Fruit fly (Drosophila melanogaster) whole organism, embryonic: ENCODE measurements around the gene CG32026.

Experiments
- Atf3 ChIP-seq: fragments of 200-800 bp; sonication (Bioruptor generic); optimal IDR thresholded peaks from 3 replicates; lab custom pipeline; 2016; ENCODE audit warnings: missing biosample characterization, missing genetic modification characterization
- Bgb ChIP-seq: fragments of 200-800 bp; sonication (Bioruptor generic); IDR thresholded peaks from 2 replicates; pipeline ENCODE4 v1.3.6; 2022; ENCODE audit warnings: missing biosample characterization, missing genetic modification characterization; ENCODE audit not compliant: partially characterized antibody
- Bteb2 ChIP-seq: fragments of 200-800 bp; sonication (Bioruptor generic); optimal IDR thresholded peaks from 2 replicates; lab custom pipeline; 2016; ENCODE audit warnings: missing biosample characterization, missing genetic modification characterization
- CG11085 ChIP-seq: fragments of 200-800 bp; sonication (Bioruptor generic); IDR thresholded peaks from 2 replicates; pipeline ENCODE4 v1.3.6; 2022; ENCODE audit warnings: missing biosample characterization, missing genetic modification characterization
- CG11695 ChIP-seq: fragments of 200-800 bp; sonication (Bioruptor generic); IDR thresholded peaks from 3 replicates; pipeline ENCODE4 v1.3.6; 2022; ENCODE audit warnings: missing biosample characterization, missing genetic modification characterization
- CG12219 ChIP-seq: fragments of 200-800 bp; sonication (Bioruptor generic); optimal IDR thresholded peaks from 3 replicates; lab custom pipeline; 2018; ENCODE audit warnings: missing biosample characterization, mild to moderate bottlenecking, missing genetic modification characterization
- CG1233 ChIP-seq: fragments of 200-800 bp; sonication (Bioruptor generic); optimal IDR thresholded peaks from 4 replicates; lab custom pipeline; 2018; ENCODE audit warnings: missing biosample characterization, mild to moderate bottlenecking, missing genetic modification characterization
- CG12659 ChIP-seq: fragments of 200-800 bp; sonication (Bioruptor generic); optimal IDR thresholded peaks from 3 replicates; lab custom pipeline; 2017; ENCODE audit warnings: mild to moderate bottlenecking, missing biosample characterization, missing genetic modification reagents, missing genetic modification characterization
- CG15514 ChIP-seq: fragments of 200-800 bp; sonication (Bioruptor generic); optimal IDR thresholded peaks from 3 replicates; lab custom pipeline; 2017; ENCODE audit warnings: missing biosample characterization, missing genetic modification characterization, mild to moderate bottlenecking, moderate library complexity, missing genetic modification reagents
- CG16779 ChIP-seq: fragments of 200-800 bp; sonication (Bioruptor generic); IDR thresholded peaks from 2 replicates; pipeline ENCODE4 v1.3.6; 2022; ENCODE audit warnings: missing biosample characterization, missing genetic modification characterization
- CG18764 ChIP-seq: fragments of 200-800 bp; sonication (Bioruptor generic); optimal IDR thresholded peaks from 3 replicates; lab custom pipeline; 2016; ENCODE audit warnings: missing biosample characterization, missing genetic modification characterization
- CG31441 ChIP-seq: fragments of 200-800 bp; sonication (Bioruptor generic); IDR thresholded peaks from 2 replicates; pipeline ENCODE4 v1.3.6; 2022; ENCODE audit warnings: missing biosample characterization, missing genetic modification characterization
- CG3163 ChIP-seq: fragments of 200-800 bp; sonication (Bioruptor generic); optimal IDR thresholded peaks from 3 replicates; lab custom pipeline; 2016; ENCODE audit warnings: missing biosample characterization, missing genetic modification characterization
- CG33213 ChIP-seq: fragments of 200-800 bp; sonication (Bioruptor generic); optimal IDR thresholded peaks from 3 replicates; lab custom pipeline; 2016; ENCODE audit warnings: missing biosample characterization, missing genetic modification characterization
- CG34376 ChIP-seq: fragments of 200-800 bp; sonication (Bioruptor generic); optimal IDR thresholded peaks from 2 replicates; lab custom pipeline; 2018; ENCODE audit warnings: missing biosample characterization, mild to moderate bottlenecking, missing genetic modification characterization
- CG5180 ChIP-seq: fragments of 200-800 bp; sonication (Bioruptor generic); optimal IDR thresholded peaks from 3 replicates; lab custom pipeline; 2017; ENCODE audit warnings: missing biosample characterization, missing genetic modification characterization, mild to moderate bottlenecking, moderate library complexity, missing genetic modification reagents
- CG6272 ChIP-seq: fragments of 200-800 bp; sonication (Bioruptor generic); IDR thresholded peaks from 2 replicates; pipeline ENCODE4 v1.3.6; 2022; ENCODE audit warnings: missing biosample characterization, missing genetic modification characterization
- CG6689 ChIP-seq: fragments of 200-800 bp; sonication (Bioruptor generic); IDR thresholded peaks from 2 replicates; pipeline ENCODE4 v1.3.6; 2022; ENCODE audit warnings: missing biosample characterization, missing genetic modification characterization
- CG6765 ChIP-seq: fragments of 200-800 bp; sonication (Bioruptor generic); optimal IDR thresholded peaks from 3 replicates; lab custom pipeline; 2017; ENCODE audit warnings: missing biosample characterization, mild to moderate bottlenecking, missing genetic modification characterization
- CG8388 ChIP-seq: fragments of 200-800 bp; sonication (Bioruptor generic); optimal IDR thresholded peaks from 2 replicates; lab custom pipeline; 2019; ENCODE audit warnings: missing biosample characterization, mild to moderate bottlenecking, missing genetic modification characterization, moderate library complexity
- CG8765 ChIP-seq: fragments of 200-800 bp; sonication (Bioruptor generic); IDR thresholded peaks from 2 replicates; pipeline ENCODE4 v1.3.6; 2022; ENCODE audit warnings: missing biosample characterization, missing genetic modification characterization
- D19A ChIP-seq: fragments of 200-800 bp; optimal IDR thresholded peaks from 3 replicates; lab custom pipeline; 2019; ENCODE audit warnings: missing biosample characterization, mild to moderate bottlenecking, missing genetic modification characterization, moderate library complexity
- Dad ChIP-seq: fragments of 200-800 bp; sonication (Bioruptor generic); optimal IDR thresholded peaks from 3 replicates; lab custom pipeline; 2016; ENCODE audit warnings: missing biosample characterization, missing genetic modification characterization
- Deaf1 ChIP-seq: fragments of 200-800 bp; optimal IDR thresholded peaks from 3 replicates; lab custom pipeline; 2019; ENCODE audit warnings: missing biosample characterization, mild to moderate bottlenecking, missing genetic modification characterization, moderate library complexity
- Dip3 ChIP-seq: fragments of 200-800 bp; sonication (Bioruptor generic); optimal IDR thresholded peaks from 3 replicates; lab custom pipeline; 2016; ENCODE audit warnings: missing biosample characterization, missing genetic modification characterization
- Gug ChIP-seq: fragments of 200-800 bp; sonication (Bioruptor generic); IDR thresholded peaks from 4 replicates; pipeline ENCODE4 v1.3.6; 2022; ENCODE audit warnings: missing biosample characterization, missing genetic modification characterization
- HmgD ChIP-seq: fragments of 200-800 bp; sonication (Bioruptor generic); optimal IDR thresholded peaks from 3 replicates; lab custom pipeline; 2016; ENCODE audit warnings: missing biosample characterization, missing genetic modification characterization
- Hmr ChIP-seq: fragments of 200-800 bp; sonication (Bioruptor generic); optimal IDR thresholded peaks from 3 replicates; lab custom pipeline; 2017; ENCODE audit warnings: mild to moderate bottlenecking, missing biosample characterization, missing genetic modification reagents, missing genetic modification characterization
- Med ChIP-seq: fragments of 200-800 bp; sonication (Bioruptor generic); peaks from one replicate; lab custom pipeline; 2016; ENCODE audit warnings: missing biosample characterization, missing genetic modification characterization, mild to moderate bottlenecking, inconsistent platforms, moderate library complexity
- Myb ChIP-seq: fragments of 200-800 bp; sonication (Bioruptor generic); optimal IDR thresholded peaks from 2 replicates; lab custom pipeline; 2016; ENCODE audit warnings: missing biosample characterization, missing genetic modification characterization
- Sox102F ChIP-seq: fragments of 200-800 bp; sonication (Bioruptor generic); optimal IDR thresholded peaks from 2 replicates; lab custom pipeline; 2018; ENCODE audit warnings: missing biosample characterization, mild to moderate bottlenecking, missing genetic modification characterization, moderate library complexity
- ab ChIP-seq: fragments of 200-800 bp; sonication (Bioruptor generic); optimal IDR thresholded peaks from 2 replicates; lab custom pipeline; 2016; ENCODE audit warnings: missing biosample characterization, missing genetic modification characterization
- ara ChIP-seq: fragments of 200-800 bp; sonication (Bioruptor generic); IDR thresholded peaks from 2 replicates; pipeline ENCODE4 v1.3.6; 2022; ENCODE audit warnings: missing biosample characterization, missing genetic modification characterization
- br ChIP-seq: fragments of >200 bp; optimal IDR thresholded peaks from 2 replicates; lab custom pipeline; 2017
- bsh ChIP-seq, 2 experiments: fragments of 200-800 bp; sonication (Bioruptor generic); optimal IDR thresholded peaks; 2 replicates each; lab custom pipeline; 2017 to 2018; ENCODE audit warnings: mild to moderate bottlenecking in 2 of 2, missing biosample characterization in 2 of 2, missing genetic modification characterization in 2 of 2, moderate library complexity in 1 of 2
- cad ChIP-seq: fragments of >200 bp; optimal IDR thresholded peaks from 2 replicates; lab custom pipeline; 2017; ENCODE audit warnings: missing biosample characterization, missing genetic modification characterization
- cas ChIP-seq: fragments of 200-800 bp; sonication (Bioruptor generic); IDR thresholded peaks from 2 replicates; pipeline ENCODE4 v1.3.6; 2022; ENCODE audit warnings: missing biosample characterization, missing genetic modification characterization
- emc ChIP-seq: fragments of 200-800 bp; sonication (Bioruptor generic); optimal IDR thresholded peaks from 2 replicates; lab custom pipeline; 2016; ENCODE audit warnings: missing biosample characterization, missing genetic modification characterization
- esg ChIP-seq: fragments of 200-800 bp; sonication (Bioruptor generic); conservative IDR thresholded peaks from 2 replicates; pipeline ENCODE4 v1.3.6; 2022; ENCODE audit warnings: missing biosample characterization, missing genetic modification characterization
- fd64A ChIP-seq: fragments of 200-800 bp; sonication (Bioruptor generic); optimal IDR thresholded peaks from 3 replicates; lab custom pipeline; 2018; ENCODE audit warnings: missing biosample characterization, mild to moderate bottlenecking, missing genetic modification characterization
- hbn ChIP-seq: fragments of 200-800 bp; sonication (Bioruptor generic); IDR thresholded peaks from 2 replicates; pipeline ENCODE4 v1.3.6; 2022; ENCODE audit warnings: missing biosample characterization, missing genetic modification characterization; ENCODE audit not compliant: partially characterized antibody
- maf-S ChIP-seq: fragments of 200-800 bp; sonication (Bioruptor generic); optimal IDR thresholded peaks from 2 replicates; lab custom pipeline; 2016; ENCODE audit warnings: missing biosample characterization, missing genetic modification characterization
- nau ChIP-seq: fragments of 200-800 bp; sonication (Bioruptor generic); optimal IDR thresholded peaks from 3 replicates; lab custom pipeline; 2017; ENCODE audit warnings: missing biosample characterization, mild to moderate bottlenecking, missing genetic modification characterization, missing genetic modification reagents
- nerfin-1 ChIP-seq: fragments of 200-800 bp; sonication (Bioruptor generic); optimal IDR thresholded peaks from 3 replicates; lab custom pipeline; 2019; ENCODE audit warnings: missing biosample characterization, mild to moderate bottlenecking, missing genetic modification characterization, moderate library complexity
- prd ChIP-seq, 3 experiments: fragments of >200 bp in 2 of 3; fragments of 200-800 bp in 1 of 3; sonication (Bioruptor generic) in 1 of 3; optimal IDR thresholded peaks in 2 of 3; IDR thresholded peaks in 1 of 3; 2 replicates in 2 of 3; 3 replicates in 1 of 3; pipeline versions ENCODE4 v1.3.6 to Lab custom; 2017 to 2022; ENCODE audit warnings: missing biosample characterization in 1 of 3, missing genetic modification characterization in 1 of 3
- pzg ChIP-seq: fragments of 200-800 bp; sonication (Bioruptor generic); optimal IDR thresholded peaks from 3 replicates; lab custom pipeline; 2018; ENCODE audit warnings: missing biosample characterization, mild to moderate bottlenecking, missing genetic modification characterization, moderate library complexity
- shn ChIP-seq: fragments of 200-800 bp; sonication (Bioruptor generic); optimal IDR thresholded peaks from 3 replicates; lab custom pipeline; 2016; ENCODE audit warnings: missing biosample characterization, missing genetic modification characterization
- slou ChIP-seq: fragments of 200-800 bp; sonication (Bioruptor generic); optimal IDR thresholded peaks from 3 replicates; lab custom pipeline; 2016; ENCODE audit warnings: missing biosample characterization, missing genetic modification characterization
- toy ChIP-seq: fragments of 200-800 bp; sonication (Bioruptor generic); IDR thresholded peaks from 2 replicates; pipeline ENCODE4 v1.3.6; 2022; ENCODE audit warnings: missing biosample characterization, missing genetic modification characterization
- trem ChIP-seq: fragments of 200-800 bp; optimal IDR thresholded peaks from 3 replicates; lab custom pipeline; 2019; ENCODE audit warnings: missing biosample characterization, mild to moderate bottlenecking, missing genetic modification characterization, moderate library complexity
- vvl ChIP-seq: fragments of 200-800 bp; sonication (Bioruptor generic); IDR thresholded peaks from 2 replicates; pipeline ENCODE4 v1.3.6; 2022; ENCODE audit warnings: missing biosample characterization, missing genetic modification characterization
- wor ChIP-seq: fragments of 200-800 bp; sonication (Bioruptor generic); IDR thresholded peaks from 2 replicates; pipeline ENCODE4 v1.3.6; 2022; ENCODE audit warnings: missing biosample characterization, missing genetic modification characterization

The CG32026 gene

dm6 chr3L:8870547-8870946 lies 34.3 kb downstream of the CG32026 start (continued):
- TF ChIP-seq Dip3 (GFP tag; lab: Kevin White, UChicago) (no peak), slou (no peak), br (lab: Kevin White, UChicago) (no peak), CG12659 (GFP tag; lab: Kevin White, UChicago) (no peak), shn (no peak), CG12219 (GFP tag; lab: Kevin White, UChicago) (no peak), CG6765 (no peak), toy (GFP tag; lab: Robert Waterston, UW) (no peak), nerfin-1 (no peak), Atf3 (GFP tag; lab: Kevin White, UChicago) (no peak), CG1233 (GFP tag; lab: Kevin White, UChicago) (no peak), Hmr (GFP tag; lab: Kevin White, UChicago) (no peak), wor (GFP tag; lab: Robert Waterston, UW) (no peak), esg (GFP tag; lab: Robert Waterston, UW) (no peak), CG8765 (GFP tag; lab: Robert Waterston, UW) (no peak), CG18764 (GFP tag; lab: Kevin White, UChicago) (no peak), pzg (no peak), ara (GFP tag; lab: Robert Waterston, UW) (peak; percentile 42; the same call in 1 of the 2 replicates), Deaf1 (tag; lab: Kevin White, UChicago) (no peak), emc (GFP tag; lab: Kevin White, UChicago) (no peak), CG15514 (GFP tag; lab: Kevin White, UChicago) (no peak), CG33213 (GFP tag; lab: Kevin White, UChicago) (no peak), Bteb2 (no peak), CG34376 (no peak), nau (no peak), Myb (GFP tag; lab: Kevin White, UChicago) (no peak), bsh (GFP tag; optimal IDR thresholded peaks at IDR 0.05; lab: Kevin White, UChicago) (peak; percentile 22 to 56), CG31441 (GFP tag; lab: Robert Waterston, UW) (0 out of 2 replicates have a peak, but pooled peaks have one; percentile 18), Gug (no peak), CG6689 (GFP tag; lab: Robert Waterston, UW) (0 out of 2 replicates have a peak, but pooled peaks have one; percentile 7), prd (optimal IDR thresholded peaks at IDR 0.05; lab: Kevin White, UChicago) (no peak), prd (GFP tag; IDR thresholded peaks at IDR 0.05; lab: Robert Waterston, UW) (peak; percentile 58; the same call in 2 of the 3 replicates), maf-S (GFP tag; lab: Kevin White, UChicago) (no peak), CG11085 (GFP tag; lab: Robert Waterston, UW) (no peak), Sox102F (GFP tag; lab: Kevin White, UChicago) (peak; percentile 1), CG8388 (GFP tag; lab: Kevin White, UChicago) (no peak), D19A (tag; lab: Kevin White, UChicago) (no peak), fd64A (GFP tag; lab: Kevin White, UChicago) (no peak), CG5180 (GFP tag; lab: Kevin White, UChicago) (no peak), CG6272 (no peak), Med (peak; percentile 25), HmgD (GFP tag; lab: Kevin White, UChicago) (no peak), CG11695 (GFP tag; lab: Robert Waterston, UW) (no peak), CG3163 (no peak), cas (GFP tag; lab: Robert Waterston, UW) (no peak), cad (GFP tag; lab: Kevin White, UChicago) (no peak), CG16779 (no peak), Dad (GFP tag; lab: Kevin White, UChicago) (no peak), ab (GFP tag; lab: Kevin White, UChicago) (no peak), vvl (GFP tag; lab: Robert Waterston, UW) (no peak; the same call in 1 of the 2 replicates), trem (tag; lab: Kevin White, UChicago) (no peak), hbn (no peak), Bgb (no peak)
